Fruit fly (Drosophila melanogaster): ENCODE data around the gene tHMG2.
A peak's percentile ranks its signal among the peaks of the same experiment; 100 is the strongest.

The tHMG2 gene

DNA sequence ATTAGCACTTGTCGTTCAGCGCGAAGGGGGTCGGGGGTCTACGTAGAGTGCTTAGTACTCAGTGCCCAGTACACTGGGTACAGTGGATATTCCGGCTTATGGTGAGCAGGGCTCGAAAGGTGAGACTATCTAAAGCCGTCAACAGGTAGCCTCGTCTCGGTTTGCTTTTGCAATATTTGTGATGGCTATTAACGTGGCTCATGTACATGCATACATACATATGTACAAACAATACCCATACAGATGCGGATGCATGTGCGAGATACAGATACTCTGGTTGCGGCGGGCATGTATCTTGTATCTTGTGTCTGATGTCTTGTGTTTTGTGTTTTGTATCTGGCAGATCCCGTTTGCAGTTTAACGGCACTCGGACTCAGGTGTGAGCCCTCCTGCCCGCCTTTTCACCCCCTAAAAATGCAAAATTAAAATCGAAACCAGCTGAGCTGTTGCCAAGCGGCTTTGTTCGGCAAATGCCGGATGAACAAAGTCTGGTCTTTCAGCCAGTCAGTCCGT lies 34.9 kb downstream of the tHMG2 start (continued):
- no peak for TF ChIP-seq hkb (optimal IDR thresholded peaks at IDR 0.05)
- TF ChIP-seq hkb (GFP tag; IDR thresholded peaks at IDR 0.05) = 0 out of 2 replicates have a peak, but pooled peaks have one; percentile 12
- TF ChIP-seq CG16813 (GFP tag; IDR thresholded peaks at IDR 0.05; ENCODE audit: partially characterized antibody) = no peak
- TF ChIP-seq Fer1 (GFP tag; optimal IDR thresholded peaks at IDR 0.05) = no peak
- no peak for TF ChIP-seq scrt (GFP tag; optimal IDR thresholded peaks at IDR 0.05)
- TF ChIP-seq zen (tag; optimal IDR thresholded peaks at IDR 0.05) = peak; percentile 16
- no peak for TF ChIP-seq Blimp-1 (GFP tag; optimal IDR thresholded peaks at IDR 0.05)
- no peak for TF ChIP-seq vfl (GFP tag; optimal IDR thresholded peaks at IDR 0.05)
- peak; percentile 64 for TF ChIP-seq CG18011 (GFP tag; optimal IDR thresholded peaks at IDR 0.05)
- TF ChIP-seq CG15011 (GFP tag; optimal IDR thresholded peaks at IDR 0.05) = no peak
- TF ChIP-seq Bteb2 (GFP tag; optimal IDR thresholded peaks at IDR 0.05) = no peak
- TF ChIP-seq CG13775 (GFP tag; optimal IDR thresholded peaks at IDR 0.05) = no peak
- TF ChIP-seq CG34376 (GFP tag; optimal IDR thresholded peaks at IDR 0.05) = peak; percentile 9
- TF ChIP-seq cad (GFP tag; optimal IDR thresholded peaks at IDR 0.05) = no peak
- peak; percentile 9 for TF ChIP-seq CG12071 (GFP tag; optimal IDR thresholded peaks at IDR 0.05)
- TF ChIP-seq gsb-n (tag; optimal IDR thresholded peaks at IDR 0.05) = no peak
- TF ChIP-seq stc (GFP tag; IDR thresholded peaks at IDR 0.05) = no peak
- TF ChIP-seq sens-2 (GFP tag; IDR thresholded peaks at IDR 0.05) = no peak
- 0 out of 2 replicates have a peak, but pooled peaks have one; percentile 15 for TF ChIP-seq bowl (GFP tag; IDR thresholded peaks at IDR 0.05)
- peak; percentile 47 for TF ChIP-seq cg (GFP tag; optimal IDR thresholded peaks at IDR 0.05)
- no peak for TF ChIP-seq CG6813 (GFP tag; optimal IDR thresholded peaks at IDR 0.05)
- TF ChIP-seq tll (GFP tag; optimal IDR thresholded peaks at IDR 0.05) = peak in 1 of 2 experiments; percentile 53

DNA sequence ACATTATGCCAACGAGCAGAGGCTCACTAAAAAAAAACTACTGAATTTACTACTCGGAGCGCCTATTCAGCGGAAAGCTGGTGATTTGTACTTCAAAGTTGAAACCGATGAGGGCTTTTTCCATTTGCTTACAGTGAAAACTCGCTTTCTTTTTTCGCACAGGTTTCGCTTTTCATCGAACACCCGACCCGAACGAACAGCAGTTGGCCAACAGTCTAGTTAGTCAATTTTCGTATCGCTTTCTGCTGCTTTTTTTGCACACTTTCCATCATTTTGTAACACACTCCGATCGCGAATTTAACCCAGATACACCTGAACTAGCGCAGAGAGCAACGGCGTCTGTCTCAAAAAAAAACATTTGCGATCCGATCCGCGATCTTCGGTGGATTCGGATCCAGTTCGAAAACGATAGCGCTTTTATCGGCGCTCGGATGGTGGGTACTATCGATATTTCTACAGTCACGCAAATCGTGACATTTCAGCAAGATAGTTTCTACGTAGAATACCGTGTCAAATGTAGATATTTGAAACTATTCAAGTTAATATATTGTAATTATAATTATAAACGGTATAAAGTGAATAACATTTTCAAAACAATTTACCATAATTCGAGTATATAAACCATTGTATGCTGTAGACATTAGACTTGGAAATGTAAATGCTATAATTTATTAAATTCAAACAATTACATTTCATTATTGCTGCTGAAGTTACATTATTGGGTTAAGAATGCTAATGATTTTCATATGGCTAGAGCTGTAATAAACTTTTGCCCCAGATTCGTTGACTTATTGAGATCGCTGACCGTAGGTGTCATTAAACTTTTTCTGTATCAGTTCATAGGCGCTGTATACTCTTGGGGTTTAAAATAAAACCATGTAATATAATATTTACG lies 35.8 kb downstream of the tHMG2 start, which contains the start of gene CG5346:
CG5346 (minus strand) TSS at position 400 of the 895 bp plus-strand sequence.
- TF ChIP-seq Mad (GFP tag; optimal IDR thresholded peaks at IDR 0.05) = no peak
- no peak for TF ChIP-seq CG5953 (GFP tag; IDR thresholded peaks at IDR 0.05)
- TF ChIP-seq CG7271 (tag; optimal IDR thresholded peaks at IDR 0.05) = no peak
- TF ChIP-seq amos (GFP tag; IDR thresholded peaks at IDR 0.05; ENCODE audit: partially characterized antibody) = peak; percentile 92
- no peak for TF ChIP-seq Hr51 (GFP tag; optimal IDR thresholded peaks at IDR 0.05)
- no peak for TF ChIP-seq Optix (GFP tag; IDR thresholded peaks at IDR 0.05)
- TF ChIP-seq sug (tag; optimal IDR thresholded peaks at IDR 0.05) = no peak
- TF ChIP-seq CG15011 (GFP tag; optimal IDR thresholded peaks at IDR 0.05) = no peak
- TF ChIP-seq slbo (GFP tag; IDR thresholded peaks at IDR 0.05) = no peak; the same call in 1 of the 2 replicates
- no peak for TF ChIP-seq dati (GFP tag; IDR thresholded peaks at IDR 0.05)
- TF ChIP-seq gsb-n (tag; optimal IDR thresholded peaks at IDR 0.05) = no peak
- no peak for TF ChIP-seq bab2 (GFP tag; optimal IDR thresholded peaks at IDR 0.05)
- TF ChIP-seq CG10543 (GFP tag; optimal IDR thresholded peaks at IDR 0.05) = no peak
- no peak for TF ChIP-seq en (GFP tag; optimal IDR thresholded peaks at IDR 0.05)
- no peak for TF ChIP-seq Adf1 (GFP tag; IDR thresholded peaks at IDR 0.05)
- no peak for TF ChIP-seq CG13123 (GFP tag; optimal IDR thresholded peaks at IDR 0.05)
- TF ChIP-seq Aef1 (GFP tag; IDR thresholded peaks at IDR 0.05) = no peak
- no peak for TF ChIP-seq CG17568 (GFP tag; optimal IDR thresholded peaks at IDR 0.05)
- TF ChIP-seq HmgZ (tag; optimal IDR thresholded peaks at IDR 0.05) = peak; percentile 44
- TF ChIP-seq MBD-R2 (GFP tag; IDR thresholded peaks at IDR 0.05) = peak; percentile 27
- peak; percentile 88 for TF ChIP-seq CG16813 (GFP tag; IDR thresholded peaks at IDR 0.05; ENCODE audit: partially characterized antibody)
- TF ChIP-seq dmrt11E (tag; optimal IDR thresholded peaks at IDR 0.05) = no peak
- TF ChIP-seq CG3407 (GFP tag; optimal IDR thresholded peaks at IDR 0.05) = no peak
- TF ChIP-seq CG11093 (GFP tag; IDR thresholded peaks at IDR 0.05) = no peak
- TF ChIP-seq CG8089 (GFP tag; optimal IDR thresholded peaks at IDR 0.05) = no peak
- TF ChIP-seq CG43689 (GFP tag; IDR thresholded peaks at IDR 0.05) = no peak
- TF ChIP-seq Dip2 (GFP tag; IDR thresholded peaks at IDR 0.05) = no peak
- TF ChIP-seq ash1 (GFP tag; optimal IDR thresholded peaks at IDR 0.05) = no peak
- no peak for TF ChIP-seq Side (GFP tag; optimal IDR thresholded peaks at IDR 0.05)
